Fruit fly (Drosophila melanogaster) whole organism, embryonic: ENCODE measurements around the gene CG32055.

Source experiments
- Abd-B ChIP-seq: fragments of 200-800 bp; sonication (Bioruptor generic); optimal IDR thresholded peaks from 2 replicates; lab custom pipeline; 2018; ENCODE audit warnings: missing biosample characterization, mild to moderate bottlenecking, missing genetic modification characterization, moderate library complexity
- Atf-2 ChIP-seq: fragments of 200-800 bp; sonication (Bioruptor generic); optimal IDR thresholded peaks from 2 replicates; lab custom pipeline; 2016; ENCODE audit warnings: missing biosample characterization, missing genetic modification characterization
- CG10654 ChIP-seq: fragments of 200-800 bp; sonication (Bioruptor generic); optimal IDR thresholded peaks from 2 replicates; lab custom pipeline; 2016; ENCODE audit warnings: missing biosample characterization, missing genetic modification characterization
- CG10979 ChIP-seq: fragments of 200-800 bp; sonication (Bioruptor generic); optimal IDR thresholded peaks from 2 replicates; lab custom pipeline; 2018; ENCODE audit warnings: missing biosample characterization, mild to moderate bottlenecking, missing genetic modification characterization, moderate library complexity
- CG11695 ChIP-seq: fragments of 200-800 bp; sonication (Bioruptor generic); IDR thresholded peaks from 3 replicates; pipeline ENCODE4 v1.3.6; 2022; ENCODE audit warnings: missing biosample characterization, missing genetic modification characterization
- CG12071 ChIP-seq: fragments of 200-800 bp; sonication (Bioruptor generic); optimal IDR thresholded peaks from 3 replicates; lab custom pipeline; 2018; ENCODE audit warnings: missing biosample characterization, mild to moderate bottlenecking, missing genetic modification characterization
- CG12769 ChIP-seq: fragments of 200-800 bp; sonication (Bioruptor generic); optimal IDR thresholded peaks from 2 replicates; lab custom pipeline; 2019; ENCODE audit warnings: missing biosample characterization, mild to moderate bottlenecking, missing genetic modification characterization, moderate library complexity
- CG17612 ChIP-seq: fragments of 200-800 bp; sonication (Bioruptor generic); IDR thresholded peaks from 2 replicates; pipeline ENCODE4 v1.3.6; 2022; ENCODE audit warnings: missing biosample characterization, missing genetic modification characterization
- CG17802 ChIP-seq: fragments of 200-800 bp; sonication (Bioruptor generic); optimal IDR thresholded peaks from 2 replicates; lab custom pipeline; 2018; ENCODE audit warnings: missing biosample characterization, mild to moderate bottlenecking, missing genetic modification characterization, moderate library complexity
- CG17912 ChIP-seq: fragments of 200-800 bp; sonication (Bioruptor generic); optimal IDR thresholded peaks from 2 replicates; lab custom pipeline; 2018; ENCODE audit warnings: missing biosample characterization, mild to moderate bottlenecking, missing genetic modification characterization
- CG18262 ChIP-seq: fragments of 200-800 bp; optimal IDR thresholded peaks from 3 replicates; lab custom pipeline; 2019; ENCODE audit warnings: missing biosample characterization, mild to moderate bottlenecking, missing genetic modification characterization, moderate library complexity
- CG2129 ChIP-seq: fragments of 200-800 bp; sonication (Bioruptor generic); IDR thresholded peaks from 2 replicates; pipeline ENCODE4 v1.3.6; 2022; ENCODE audit warnings: missing biosample characterization, missing genetic modification characterization; ENCODE audit not compliant: partially characterized antibody
- CG3726 ChIP-seq: fragments of 200-800 bp; sonication (Bioruptor generic); IDR thresholded peaks from 3 replicates; pipeline ENCODE4, ENCODE4 v1.3.6; 2022; ENCODE audit warnings: missing biosample characterization, missing genetic modification characterization
- CG3847 ChIP-seq: fragments of 200-800 bp; sonication (Bioruptor generic); IDR thresholded peaks from 2 replicates; pipeline ENCODE4 v1.3.6; 2022; ENCODE audit warnings: missing biosample characterization, missing genetic modification characterization
- CG5953 ChIP-seq: fragments of 200-800 bp; sonication (Bioruptor generic); IDR thresholded peaks from 2 replicates; pipeline ENCODE4 v1.3.6; 2022; ENCODE audit warnings: missing biosample characterization, missing genetic modification characterization
- CG6813 ChIP-seq: fragments of 200-800 bp; sonication (Bioruptor generic); optimal IDR thresholded peaks from 2 replicates; lab custom pipeline; 2017; ENCODE audit warnings: missing biosample characterization, missing genetic modification characterization, mild to moderate bottlenecking, moderate library complexity, missing genetic modification reagents
- CoRest ChIP-seq: fragments of 200-800 bp; sonication (Bioruptor generic); optimal IDR thresholded peaks from 3 replicates; lab custom pipeline; 2018; ENCODE audit warnings: missing biosample characterization, mild to moderate bottlenecking, missing genetic modification characterization, moderate library complexity
- D19A ChIP-seq: fragments of 200-800 bp; optimal IDR thresholded peaks from 3 replicates; lab custom pipeline; 2019; ENCODE audit warnings: missing biosample characterization, mild to moderate bottlenecking, missing genetic modification characterization, moderate library complexity
- Dip2 ChIP-seq: fragments of 200-800 bp; sonication (Bioruptor generic); IDR thresholded peaks from 2 replicates; pipeline ENCODE4 v1.3.6; 2022; ENCODE audit warnings: missing biosample characterization, missing genetic modification characterization
- H15 ChIP-seq: fragments of 200-800 bp; sonication (Bioruptor generic); IDR thresholded peaks from 3 replicates; pipeline ENCODE4 v1.3.6; 2022; ENCODE audit warnings: missing biosample characterization, missing genetic modification characterization
- Hr78 ChIP-seq, 2 experiments: fragments of 200-800 bp in 1 of 2; fragments of >200 bp in 1 of 2; sonication (Bioruptor generic) in 1 of 2; optimal IDR thresholded peaks; 2 replicates each; lab custom pipeline; 2017 to 2019; ENCODE audit warnings: missing biosample characterization in 2 of 2, missing genetic modification characterization in 2 of 2, mild to moderate bottlenecking in 1 of 2, moderate library complexity in 1 of 2
- Hsf ChIP-seq: fragments of 200-800 bp; sonication (Bioruptor generic); optimal IDR thresholded peaks from 3 replicates; lab custom pipeline; 2016; ENCODE audit warnings: missing biosample characterization, missing genetic modification characterization
- Lpt ChIP-seq: fragments of >200 bp; optimal IDR thresholded peaks from 2 replicates; lab custom pipeline; 2018; ENCODE audit warnings: missing biosample characterization, missing genetic modification characterization
- MESR4 ChIP-seq: fragments of 200-800 bp; sonication (Bioruptor generic); optimal IDR thresholded peaks from 2 replicates; lab custom pipeline; 2018; ENCODE audit warnings: missing biosample characterization, mild to moderate bottlenecking, missing genetic modification characterization, moderate library complexity
- Mes4 ChIP-seq: fragments of 200-800 bp; sonication (Bioruptor generic); optimal IDR thresholded peaks from 2 replicates; lab custom pipeline; 2016; ENCODE audit warnings: missing biosample characterization, missing genetic modification characterization
- Myb ChIP-seq: fragments of 200-800 bp; sonication (Bioruptor generic); optimal IDR thresholded peaks from 2 replicates; lab custom pipeline; 2016; ENCODE audit warnings: missing biosample characterization, missing genetic modification characterization
- Nf-YA ChIP-seq: fragments of 200-800 bp; sonication (Bioruptor generic); IDR thresholded peaks from 2 replicates; pipeline ENCODE4 v1.3.6; 2022; ENCODE audit warnings: missing biosample characterization, missing genetic modification characterization
- Optix ChIP-seq: fragments of 200-800 bp; sonication (Bioruptor generic); IDR thresholded peaks from 3 replicates; pipeline ENCODE4 v1.3.6; 2022; ENCODE audit warnings: missing biosample characterization, missing genetic modification characterization
- Ravus ChIP-seq: fragments of 200-800 bp; sonication (Bioruptor generic); IDR thresholded peaks from 2 replicates; pipeline ENCODE4 v1.3.6; 2022; ENCODE audit warnings: missing biosample characterization, missing genetic modification characterization
- Xbp1 ChIP-seq: fragments of 200-800 bp; sonication (Bioruptor generic); optimal IDR thresholded peaks from 3 replicates; lab custom pipeline; 2016; ENCODE audit warnings: missing biosample characterization, mild to moderate bottlenecking, missing genetic modification characterization
- Xrp1 ChIP-seq: fragments of 200-800 bp; sonication (Bioruptor generic); IDR thresholded peaks from 2 replicates; pipeline ENCODE4 v1.3.6; 2022; ENCODE audit warnings: missing biosample characterization, missing genetic modification characterization
- abd-A ChIP-seq: fragments of 200-800 bp; sonication (Bioruptor generic); optimal IDR thresholded peaks from 3 replicates; lab custom pipeline; 2019; ENCODE audit warnings: missing biosample characterization, mild to moderate bottlenecking, missing genetic modification characterization, moderate library complexity
- az2 ChIP-seq: fragments of 200-800 bp; sonication (Bioruptor generic); optimal IDR thresholded peaks from 3 replicates; lab custom pipeline; 2016; ENCODE audit warnings: missing biosample characterization, missing genetic modification characterization
- bcd ChIP-seq: fragments of 200-800 bp; sonication (Bioruptor generic); optimal IDR thresholded peaks from 2 replicates; lab custom pipeline; 2017; ENCODE audit warnings: missing biosample characterization, mild to moderate bottlenecking, missing genetic modification characterization
- bigmax ChIP-seq: fragments of 200-800 bp; sonication (Bioruptor generic); optimal IDR thresholded peaks from 2 replicates; lab custom pipeline; 2018; ENCODE audit warnings: missing biosample characterization, mild to moderate bottlenecking, missing genetic modification characterization
- disco-r ChIP-seq: fragments of 200-800 bp; sonication (Bioruptor generic); optimal IDR thresholded peaks from 2 replicates; lab custom pipeline; 2016; ENCODE audit warnings: missing biosample characterization, missing genetic modification characterization
- exex ChIP-seq: fragments of 200-800 bp; sonication (Bioruptor generic); optimal IDR thresholded peaks from 4 replicates; lab custom pipeline; 2018; ENCODE audit warnings: missing biosample characterization, mild to moderate bottlenecking, missing genetic modification characterization, moderate library complexity
- fd102C ChIP-seq: fragments of 200-800 bp; sonication (Bioruptor generic); optimal IDR thresholded peaks from 2 replicates; lab custom pipeline; 2018; ENCODE audit warnings: missing biosample characterization, mild to moderate bottlenecking, missing genetic modification characterization, moderate library complexity
- gfzf ChIP-seq: fragments of 200-800 bp; sonication (Bioruptor generic); optimal IDR thresholded peaks from 2 replicates; lab custom pipeline; 2016; ENCODE audit warnings: missing biosample characterization, mild to moderate bottlenecking, missing genetic modification characterization, moderate library complexity
- kah ChIP-seq: fragments of 200-800 bp; sonication (Bioruptor generic); optimal IDR thresholded peaks from 2 replicates; lab custom pipeline; 2018; ENCODE audit warnings: missing biosample characterization, mild to moderate bottlenecking, missing genetic modification characterization
- kay ChIP-seq: fragments of 200-800 bp; sonication (Bioruptor generic); optimal IDR thresholded peaks from 2 replicates; lab custom pipeline; 2016; ENCODE audit warnings: missing biosample characterization, missing genetic modification characterization
- klu ChIP-seq: fragments of 200-800 bp; sonication (Bioruptor generic); IDR thresholded peaks from 2 replicates; pipeline ENCODE4 v1.3.6; 2022; ENCODE audit warnings: missing biosample characterization, missing genetic modification characterization
- mam ChIP-seq: fragments of 200-800 bp; sonication (Bioruptor generic); optimal IDR thresholded peaks from 3 replicates; lab custom pipeline; 2016; ENCODE audit warnings: missing biosample characterization, missing genetic modification characterization
- pnt ChIP-seq: fragments of 200-800 bp; sonication (Bioruptor generic); optimal IDR thresholded peaks from 3 replicates; lab custom pipeline; 2016; ENCODE audit warnings: missing biosample characterization, missing genetic modification characterization
- sens-2 ChIP-seq: fragments of 200-800 bp; sonication (Bioruptor generic); IDR thresholded peaks from 2 replicates; pipeline ENCODE4 v1.3.6; 2022; ENCODE audit warnings: missing biosample characterization, missing genetic modification characterization
- toy ChIP-seq: fragments of 200-800 bp; sonication (Bioruptor generic); IDR thresholded peaks from 2 replicates; pipeline ENCODE4 v1.3.6; 2022; ENCODE audit warnings: missing biosample characterization, missing genetic modification characterization
- z ChIP-seq: fragments of 200-800 bp; sonication (Bioruptor generic); IDR thresholded peaks from 3 replicates; pipeline ENCODE4 v1.3.6; 2022; ENCODE audit warnings: missing biosample characterization, missing genetic modification characterization
- zf30C ChIP-seq: fragments of 200-800 bp; sonication (Bioruptor generic); optimal IDR thresholded peaks from 3 replicates; lab custom pipeline; 2018; ENCODE audit warnings: missing biosample characterization, mild to moderate bottlenecking, missing genetic modification characterization
- zfh1 ChIP-seq: fragments of 200-800 bp; sonication (Bioruptor generic); IDR thresholded peaks from 3 replicates; pipeline ENCODE4 v1.3.6; 2022; ENCODE audit warnings: missing biosample characterization, missing genetic modification characterization

CG32055 gene

dm6 chr3L:10206226-10206968 lies 13.6 kb downstream of the CG32055 start (continued):
- TF ChIP-seq CG10654 (peak; percentile 39), toy (no peak), CG6813 (GFP tag; lab: Kevin White, UChicago) (peak; percentile 2), CG17802 (no peak), CG17912 (no peak), Ravus (GFP tag; lab: Robert Waterston, UW) (no peak), klu (no peak), gfzf (GFP tag; lab: Kevin White, UChicago) (no peak), Mes4 (no peak), mam (no peak), Myb (GFP tag; lab: Kevin White, UChicago) (no peak), CG18262 (tag; lab: Kevin White, UChicago) (peak; percentile 82), Optix (GFP tag; lab: Robert Waterston, UW) (no peak), exex (tag; lab: Kevin White, UChicago) (no peak), CG12769 (no peak), CG12071 (GFP tag; lab: Kevin White, UChicago) (no peak), fd102C (no peak), CG2129 (GFP tag; lab: Robert Waterston, UW) (no peak), Nf-YA (GFP tag; lab: Robert Waterston, UW) (no peak; the same call in 1 of the 2 replicates), disco-r (GFP tag; lab: Kevin White, UChicago) (no peak), CoRest (tag; lab: Kevin White, UChicago) (peak; percentile 36), H15 (GFP tag; lab: Robert Waterston, UW) (0 out of 3 replicates have a peak, but pooled peaks have one; percentile 11), Abd-B (GFP tag; lab: Kevin White, UChicago) (peak; percentile 14), az2 (peak; percentile 53), CG10979 (peak; percentile 86), bcd (peak; percentile 46), abd-A (peak; percentile 80), Hr78 (GFP tag; optimal IDR thresholded peaks at IDR 0.05; lab: Kevin White, UChicago) (peak in 1 of 2 experiments; percentile 4), kah (no peak), Dip2 (GFP tag; lab: Robert Waterston, UW) (no peak), Xbp1 (peak; percentile 15), CG17612 (no peak), CG3726 (GFP tag; lab: Robert Waterston, UW) (0 out of 3 replicates have a peak, but pooled peaks have one; percentile 51), z (GFP tag; lab: Robert Waterston, UW) (no peak), Hsf (GFP tag; lab: Kevin White, UChicago) (peak; percentile 16), CG3847 (GFP tag; lab: Robert Waterston, UW) (peak; percentile 9; the same call in 1 of the 2 replicates), Xrp1 (GFP tag; lab: Robert Waterston, UW) (peak; percentile 69), CG11695 (GFP tag; lab: Robert Waterston, UW) (peak; percentile 43; the same call in 1 of the 3 replicates), MESR4 (GFP tag; lab: Kevin White, UChicago) (no peak), zfh1 (0 out of 3 replicates have a peak, but pooled peaks have one; percentile 9), zf30C (GFP tag; lab: Kevin White, UChicago) (no peak), D19A (tag; lab: Kevin White, UChicago) (peak; percentile 76), CG5953 (GFP tag; lab: Robert Waterston, UW) (no peak; the same call in 1 of the 2 replicates), pnt (GFP tag; lab: Kevin White, UChicago) (no peak), bigmax (GFP tag; lab: Kevin White, UChicago) (no peak), Atf-2 (GFP tag; lab: Kevin White, UChicago) (no peak), sens-2 (GFP tag; lab: Robert Waterston, UW) (0 out of 2 replicates have a peak, but pooled peaks have one; percentile 21), kay (GFP tag; lab: Kevin White, UChicago) (no peak), Lpt (no peak)
